Worm (Caenorhabditis elegans) whole organism, early embryonic: ENCODE data around the gene ptc-1.

Experiments
- B0310.2 ChIP-seq: sonication (generic microtip); optimal IDR thresholded peaks from 2 replicates; lab custom pipeline; 2016; ENCODE audit warnings: mild to moderate bottlenecking, missing genetic modification characterization, missing compliant biosample characterization
- F13C5.2 ChIP-seq: sonication (generic microtip); optimal IDR thresholded peaks from 2 replicates; lab custom pipeline; 2017; ENCODE audit warnings: mild to moderate bottlenecking, missing genetic modification characterization, inconsistent platforms, missing compliant biosample characterization
- aly-1 ChIP-seq: sonication (generic microtip); optimal IDR thresholded peaks from 2 replicates; lab custom pipeline; 2016; ENCODE audit warnings: missing genetic modification characterization, missing compliant biosample characterization
- ama-1 ChIP-seq: fragments of 150-350 bp; optimal IDR thresholded peaks from 2 replicates; lab custom pipeline; 2014
- ceh-13 ChIP-seq: fragments of 200-800 bp; sonication (Bioruptor generic); optimal IDR thresholded peaks from 2 replicates; lab custom pipeline; 2018; ENCODE audit warnings: mild to moderate bottlenecking, missing genetic modification characterization, missing compliant biosample characterization
- ceh-36 ChIP-seq: sonication (generic microtip); optimal IDR thresholded peaks from 2 replicates; lab custom pipeline; 2016; ENCODE audit warnings: missing genetic modification characterization, inconsistent platforms, missing compliant biosample characterization
- ets-7 ChIP-seq: sonication (generic microtip); optimal IDR thresholded peaks from 2 replicates; lab custom pipeline; 2016; ENCODE audit warnings: missing genotype, missing genetic modification characterization, missing compliant biosample characterization
- flt-1 ChIP-seq: fragments of 200-800 bp; sonication (Bioruptor generic); IDR thresholded peaks from 2 replicates; pipeline ENCODE4 v1.3.6; 2022; ENCODE audit warnings: missing genetic modification characterization, missing compliant biosample characterization
- hmbx-1 ChIP-seq: sonication (generic microtip); optimal IDR thresholded peaks from 2 replicates; lab custom pipeline; 2016; ENCODE audit warnings: mild to moderate bottlenecking, missing genetic modification characterization, missing compliant biosample characterization
- hmg-4 ChIP-seq: fragments of 200-800 bp; sonication (Bioruptor generic); optimal IDR thresholded peaks from 2 replicates; lab custom pipeline; 2018; ENCODE audit warnings: mild to moderate bottlenecking, missing genetic modification characterization, missing compliant biosample characterization
- hnd-1 ChIP-seq: sonication (generic microtip); optimal IDR thresholded peaks from 2 replicates; lab custom pipeline; 2016; ENCODE audit warnings: missing genetic modification characterization, missing compliant biosample characterization
- pes-1 ChIP-seq: fragments of 200-800 bp; sonication (Bioruptor generic); IDR thresholded peaks from 2 replicates; pipeline ENCODE4 v1.3.6; 2022; ENCODE audit warnings: missing genetic modification reagents, missing genetic modification characterization, missing compliant biosample characterization
- scrt-1 ChIP-seq: fragments of 200-800 bp; sonication (Bioruptor generic); IDR thresholded peaks from 2 replicates; pipeline ENCODE4 v1.3.6; 2022; ENCODE audit warnings: missing genetic modification characterization, missing compliant biosample characterization
- sea-1 ChIP-seq: fragments of 200-800 bp; sonication (Bioruptor generic); conservative IDR thresholded peaks from 2 replicates; pipeline ENCODE4 v1.3.6; 2022; ENCODE audit warnings: missing genetic modification characterization, missing compliant biosample characterization
- tbx-11 ChIP-seq: fragments of 200-800 bp; sonication (Bioruptor generic); IDR thresholded peaks from 2 replicates; pipeline ENCODE4 v1.3.6; 2022; ENCODE audit warnings: missing genetic modification characterization, missing compliant biosample characterization
- tbx-37 ChIP-seq: fragments of 200-800 bp; sonication (Bioruptor generic); conservative IDR thresholded peaks from 2 replicates; pipeline ENCODE4 v1.3.6; 2022; ENCODE audit warnings: missing genetic modification reagents, missing genetic modification characterization, missing compliant biosample characterization
- tra-4 ChIP-seq: sonication (generic microtip); optimal IDR thresholded peaks from 2 replicates; lab custom pipeline; 2017; ENCODE audit warnings: missing genetic modification characterization, missing compliant biosample characterization

Gene ptc-1

DNA sequence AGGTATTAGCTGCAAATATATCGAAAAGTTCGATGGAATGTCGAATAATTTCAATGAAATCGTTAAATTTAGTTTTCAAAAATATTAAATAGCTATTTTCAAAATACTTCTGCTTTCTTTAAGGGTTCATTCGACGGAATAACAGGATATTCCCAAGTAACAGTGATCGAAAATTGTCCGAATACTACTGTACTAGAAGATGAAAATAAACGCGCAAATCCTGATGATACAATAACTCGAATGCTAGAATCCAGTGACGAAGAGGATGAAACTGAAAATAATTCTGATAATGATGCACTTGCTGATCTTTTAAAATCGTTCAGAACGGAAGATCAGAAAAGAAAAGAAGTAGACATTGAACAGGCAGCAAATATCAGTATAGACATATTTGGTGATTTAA, 7.7 kb downstream of the ptc-1 start:
- TF ChIP-seq tra-4 (tag; lab: Kevin White, UChicago) (no peak), ama-1 (no peak), tbx-37 (no peak), scrt-1 (GFP tag; lab: Robert Waterston, UW) (no peak), ceh-13 (GFP tag; lab: Kevin White, UChicago) (no peak), aly-1 (no peak), B0310.2 (tag; lab: Kevin White, UChicago) (no peak), sea-1 (GFP tag; lab: Robert Waterston, UW) (no peak), ets-7 (no peak), ceh-36 (tag; lab: Kevin White, UChicago) (no peak), hnd-1 (tag; lab: Kevin White, UChicago) (no peak), hmg-4 (GFP tag; lab: Kevin White, UChicago) (no peak)

DNA sequence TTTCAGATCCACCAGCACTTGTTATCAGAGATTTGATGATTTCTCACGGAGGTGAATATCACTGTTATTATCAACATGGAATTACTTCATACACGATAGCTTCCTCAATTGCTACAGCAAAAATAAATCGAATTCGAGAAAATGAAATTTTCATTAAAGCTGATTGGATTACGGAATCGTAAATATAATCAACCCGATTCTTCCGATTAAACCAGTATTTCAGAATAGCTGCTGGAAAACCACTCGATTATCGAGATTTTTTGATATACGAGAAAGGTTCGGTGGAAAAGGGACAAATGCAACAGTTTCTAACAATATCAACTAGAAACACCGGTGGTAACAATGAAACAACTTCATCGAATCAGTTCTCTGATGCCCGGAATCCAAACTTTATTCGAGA, 9.0 kb downstream of the ptc-1 start:
- TF ChIP-seq sea-1 (GFP tag; lab: Robert Waterston, UW) (no peak), ets-7 (no peak), tra-4 (tag; lab: Kevin White, UChicago) (no peak), tbx-11 (GFP tag; lab: Robert Waterston, UW) (no peak), aly-1 (no peak), hnd-1 (tag; lab: Kevin White, UChicago) (no peak), F13C5.2 (tag; lab: Kevin White, UChicago) (no peak), ama-1 (no peak), scrt-1 (GFP tag; lab: Robert Waterston, UW) (no peak), tbx-37 (no peak), ceh-36 (tag; lab: Kevin White, UChicago) (no peak), hmbx-1 (tag; lab: Kevin White, UChicago) (no peak), flt-1 (GFP tag; lab: Robert Waterston, UW) (no peak), ceh-13 (GFP tag; lab: Kevin White, UChicago) (no peak)

DNA sequence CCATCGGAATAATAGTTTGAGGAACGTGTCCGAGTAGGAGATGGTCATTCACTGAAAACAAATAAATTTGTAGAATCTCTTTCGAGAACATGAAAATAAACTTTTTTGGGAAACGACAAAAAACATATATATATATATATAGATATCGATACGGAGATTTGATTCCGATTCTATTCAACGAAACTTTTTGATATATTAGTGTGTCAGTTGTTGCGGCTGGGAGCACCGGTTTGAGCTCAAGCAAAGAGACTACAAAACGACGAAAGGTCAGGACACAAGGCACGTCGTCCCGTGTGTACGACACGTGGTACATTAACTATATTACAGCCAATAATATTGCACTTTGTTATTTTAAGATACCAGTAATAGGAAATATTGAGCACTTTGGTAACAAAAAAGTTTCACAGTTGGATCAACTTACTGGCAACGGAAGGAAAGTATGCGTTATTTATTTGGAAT, 14.5 kb downstream of the ptc-1 start, which contains the start of gene best-23:
Gene best-23 (minus strand): TSS at position 51 of the 459 bp plus-strand sequence.
- TF ChIP-seq pes-1 (GFP tag; lab: Robert Waterston, UW) (no peak), B0310.2 (tag; lab: Kevin White, UChicago) (no peak), flt-1 (GFP tag; lab: Robert Waterston, UW) (no peak), scrt-1 (GFP tag; lab: Robert Waterston, UW) (no peak), aly-1 (no peak), ceh-13 (GFP tag; lab: Kevin White, UChicago) (no peak), tbx-11 (GFP tag; lab: Robert Waterston, UW) (no peak)

DNA sequence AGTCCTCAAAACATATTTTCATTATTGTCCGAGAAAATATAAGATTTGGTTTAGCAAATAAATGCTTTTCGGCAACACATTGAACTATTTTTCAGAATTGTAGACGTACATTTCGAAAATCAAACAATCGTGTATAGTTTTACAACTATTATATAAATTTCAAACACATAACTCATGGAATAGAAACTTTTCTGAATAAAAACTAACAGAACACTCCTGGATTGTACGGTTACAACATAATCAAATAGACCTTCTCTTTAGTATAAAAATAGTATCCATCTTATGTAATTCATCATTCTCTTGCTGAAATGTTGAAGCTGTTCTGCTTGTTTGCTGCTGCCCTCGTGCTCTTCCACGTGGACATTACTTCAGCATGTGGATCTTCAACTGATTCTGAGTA, 18.0 kb downstream of the ptc-1 start, which contains the start of gene ZK675.4:
Gene ZK675.4 (plus strand): TSS at position 301 of the 400 bp plus-strand sequence.
- TF ChIP-seq ceh-13 (GFP tag; lab: Kevin White, UChicago) = no peak
- TF ChIP-seq ceh-36 (tag; lab: Kevin White, UChicago) = no peak
- TF ChIP-seq scrt-1 (GFP tag; lab: Robert Waterston, UW) = no peak
- TF ChIP-seq tbx-11 (GFP tag; lab: Robert Waterston, UW) = no peak
- no peak for TF ChIP-seq hmg-4 (GFP tag; lab: Kevin White, UChicago)
- no peak for TF ChIP-seq F13C5.2 (tag; lab: Kevin White, UChicago)
- no peak for TF ChIP-seq tra-4 (tag; lab: Kevin White, UChicago)
- TF ChIP-seq hmbx-1 (tag; lab: Kevin White, UChicago) = no peak
- TF ChIP-seq pes-1 (GFP tag; lab: Robert Waterston, UW) = no peak
- no peak for TF ChIP-seq ama-1
- TF ChIP-seq aly-1 = no peak
- TF ChIP-seq ets-7 = no peak
- no peak for TF ChIP-seq B0310.2 (tag; lab: Kevin White, UChicago)
- no peak for TF ChIP-seq tbx-37
- no peak for TF ChIP-seq hnd-1 (tag; lab: Kevin White, UChicago)

DNA sequence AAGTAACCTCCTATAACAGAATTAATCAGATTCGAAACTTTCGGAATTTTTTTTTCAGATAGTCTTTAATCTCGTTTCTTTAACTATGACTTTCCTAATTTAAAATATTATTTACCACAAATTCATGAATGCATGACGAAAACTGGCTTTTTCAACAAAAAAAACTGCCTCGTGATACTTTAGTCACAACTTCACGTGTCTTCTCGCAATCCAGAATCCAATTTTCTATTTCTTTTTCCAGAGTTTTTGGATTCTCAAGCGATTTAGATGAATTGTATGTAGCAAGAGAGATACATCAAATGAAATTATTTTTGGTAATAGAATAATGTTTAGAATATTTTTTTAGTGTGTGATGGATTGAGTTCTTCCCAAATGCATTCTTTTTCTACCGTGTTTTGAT, 27.2 kb downstream of the ptc-1 start:
- TF ChIP-seq flt-1 (GFP tag; lab: Robert Waterston, UW) (no peak), ceh-36 (tag; lab: Kevin White, UChicago) (no peak), hnd-1 (tag; lab: Kevin White, UChicago) (no peak), hmbx-1 (tag; lab: Kevin White, UChicago) (no peak), ceh-13 (GFP tag; lab: Kevin White, UChicago) (no peak), B0310.2 (tag; lab: Kevin White, UChicago) (no peak), ets-7 (no peak), tra-4 (tag; lab: Kevin White, UChicago) (no peak)

DNA sequence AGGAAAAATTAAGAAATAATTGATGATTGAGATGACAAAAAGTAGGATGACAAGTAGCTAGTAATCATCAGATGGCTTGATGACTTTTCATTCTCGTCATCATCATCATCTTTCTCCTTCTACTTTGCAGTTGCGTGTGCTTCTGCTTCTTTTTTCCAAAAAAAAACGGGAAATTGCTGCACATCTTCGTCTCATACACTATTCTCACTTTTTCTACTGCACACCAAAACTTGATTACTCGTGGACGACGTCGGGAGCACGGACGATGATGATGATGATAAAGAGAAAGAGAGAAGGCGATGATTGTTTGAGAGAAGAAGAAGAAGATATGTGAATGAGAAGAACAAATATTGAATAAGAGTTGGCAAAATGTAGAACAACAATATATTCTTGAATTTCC, 28.1 kb downstream of the ptc-1 start:
- TF ChIP-seq ceh-13 (GFP tag; lab: Kevin White, UChicago) = no peak
- TF ChIP-seq ama-1 = no peak
- no peak for TF ChIP-seq F13C5.2 (tag; lab: Kevin White, UChicago)
- TF ChIP-seq tra-4 (tag; lab: Kevin White, UChicago) = no peak
- no peak for TF ChIP-seq B0310.2 (tag; lab: Kevin White, UChicago)
- no peak for TF ChIP-seq pes-1 (GFP tag; lab: Robert Waterston, UW)
- TF ChIP-seq ets-7 = no peak
- TF ChIP-seq tbx-37 = no peak
- TF ChIP-seq tbx-11 (GFP tag; lab: Robert Waterston, UW) = no peak
- no peak for TF ChIP-seq flt-1 (GFP tag; lab: Robert Waterston, UW)
- no peak for TF ChIP-seq hmg-4 (GFP tag; lab: Kevin White, UChicago)
- TF ChIP-seq aly-1 = no peak

DNA sequence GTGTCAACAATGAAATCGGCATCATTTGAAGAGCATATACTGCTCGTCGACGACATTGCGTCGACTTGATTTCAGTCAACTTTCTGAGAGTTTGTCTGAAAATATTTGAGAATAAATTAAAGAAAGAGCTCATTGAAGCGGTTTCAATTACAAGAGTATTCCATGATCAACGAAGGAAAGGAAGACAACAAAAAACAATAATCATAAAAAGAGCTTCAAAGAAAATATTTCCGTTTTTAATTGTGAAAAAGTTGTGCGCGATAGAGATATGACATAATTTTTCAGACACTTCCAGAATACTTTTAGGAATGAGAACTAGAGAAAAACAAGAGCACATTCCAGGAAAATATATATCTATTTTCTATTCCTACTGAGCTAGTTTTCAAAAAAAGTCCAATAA, 35.6 kb downstream of the ptc-1 start, which contains the start of gene spv-1:
Gene spv-1 (minus strand): TSS at position 101 of the 400 bp plus-strand sequence.
- TF ChIP-seq B0310.2 (tag; lab: Kevin White, UChicago) = no peak
- no peak for TF ChIP-seq hmg-4 (GFP tag; lab: Kevin White, UChicago)
- no peak for TF ChIP-seq sea-1 (GFP tag; lab: Robert Waterston, UW)
- no peak for TF ChIP-seq scrt-1 (GFP tag; lab: Robert Waterston, UW)
- no peak for TF ChIP-seq ceh-36 (tag; lab: Kevin White, UChicago)
- no peak for TF ChIP-seq tra-4 (tag; lab: Kevin White, UChicago)
- TF ChIP-seq tbx-11 (GFP tag; lab: Robert Waterston, UW) = no peak
- TF ChIP-seq pes-1 (GFP tag; lab: Robert Waterston, UW) = no peak
- no peak for TF ChIP-seq flt-1 (GFP tag; lab: Robert Waterston, UW)
- TF ChIP-seq F13C5.2 (tag; lab: Kevin White, UChicago) = no peak
- TF ChIP-seq ama-1 = no peak
- no peak for TF ChIP-seq hmbx-1 (tag; lab: Kevin White, UChicago)
- TF ChIP-seq tbx-37 = no peak
- TF ChIP-seq aly-1 = no peak
- TF ChIP-seq ets-7 = no peak
- no peak for TF ChIP-seq ceh-13 (GFP tag; lab: Kevin White, UChicago)
- TF ChIP-seq hnd-1 (tag; lab: Kevin White, UChicago) = no peak
